Worm (Caenorhabditis elegans) whole organism, L4/young adult: ENCODE measurements around the gene cpg-8.

Source experiments
- dao-5 ChIP-seq: sonication (generic microtip); optimal IDR thresholded peaks from 2 replicates; lab custom pipeline; 2016; ENCODE audit warnings: missing genotype, missing genetic modification characterization, moderate library complexity, missing compliant biosample characterization
- him-1 ChIP-seq: sonication (generic microtip); optimal IDR thresholded peaks from 2 replicates; lab custom pipeline; 2016; ENCODE audit warnings: missing genotype, missing genetic modification reagents, missing genetic modification characterization, missing compliant biosample characterization

ce11 chrV:4730075-4730474, 37.8 kb upstream of the cpg-8 start, which contains the start of gene tig-2:
- TF ChIP-seq dao-5 (tag; lab: Kevin White, UChicago) (no peak), him-1 (no peak)
